Worm (Caenorhabditis elegans) whole organism, L4/young adult: Measurements from ENCODE around the gene srw-55.

ENCODE experiments used
- W03F9.2 ChIP-seq: fragments of 150-350 bp; optimal IDR thresholded peaks from 2 replicates; lab custom pipeline; 2014; ENCODE audit warnings: missing biosample characterization, missing genetic modification characterization
- dao-5 ChIP-seq: sonication (generic microtip); optimal IDR thresholded peaks from 2 replicates; lab custom pipeline; 2016; ENCODE audit warnings: missing genotype, missing genetic modification characterization, moderate library complexity, missing compliant biosample characterization
- him-1 ChIP-seq: sonication (generic microtip); optimal IDR thresholded peaks from 2 replicates; lab custom pipeline; 2016; ENCODE audit warnings: missing genotype, missing genetic modification reagents, missing genetic modification characterization, missing compliant biosample characterization

DNA sequence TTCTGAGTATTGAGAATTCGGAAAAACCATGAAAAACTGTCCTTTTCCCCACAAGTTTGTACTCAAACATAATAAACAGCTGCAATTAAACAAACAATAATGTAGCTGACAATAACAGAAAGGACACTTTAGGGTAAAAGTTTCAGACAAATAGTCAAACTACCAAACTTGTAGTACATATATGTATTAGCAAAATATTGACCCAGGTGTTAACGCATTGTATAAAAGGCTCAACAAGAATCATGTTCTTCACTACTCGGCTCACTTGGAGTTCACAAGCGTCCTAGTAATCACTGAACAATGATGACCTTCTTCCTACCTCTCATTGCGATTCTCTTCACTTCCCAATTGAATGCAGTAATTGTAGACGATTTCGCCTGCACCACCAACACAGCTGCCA lies 28.3 kb downstream of the srw-55 start, which contains the start of gene F35E8.6:
- TF ChIP-seq W03F9.2 (tag; lab: Kevin White, UChicago) (no peak), dao-5 (no peak), him-1 (no peak)
